Worm (Caenorhabditis elegans) whole organism, mixed stage, embryonic: ENCODE results near the gene sdz-38.

Experiments used
- ceh-39 ChIP-seq: fragments of 150-350 bp; optimal IDR thresholded peaks from 2 replicates; lab custom pipeline; 2014; ENCODE audit warnings: missing biosample characterization, missing genetic modification characterization
- drap-1 ChIP-seq: fragments of 200-800 bp; sonication (Bioruptor generic); optimal IDR thresholded peaks from 3 replicates; lab custom pipeline; 2018; ENCODE audit warnings: mild to moderate bottlenecking, missing genetic modification characterization, missing compliant biosample characterization
- ham-2 ChIP-seq: fragments of 200-800 bp; sonication (Bioruptor generic); optimal IDR thresholded peaks from 2 replicates; lab custom pipeline; 2018; ENCODE audit warnings: mild to moderate bottlenecking, missing genetic modification characterization, missing compliant biosample characterization
- lin-13 ChIP-seq: fragments of 150-350 bp; optimal IDR thresholded peaks from 2 replicates; lab custom pipeline; 2014; ENCODE audit warnings: missing biosample characterization, missing genetic modification characterization
- lsy-2 ChIP-seq: fragments of 150-350 bp; optimal IDR thresholded peaks from 2 replicates; lab custom pipeline; 2014; ENCODE audit warnings: missing biosample characterization, missing genetic modification characterization
- nhr-12 ChIP-seq: fragments of 150-350 bp; optimal IDR thresholded peaks from 2 replicates; lab custom pipeline; 2014; ENCODE audit warnings: missing biosample characterization, missing genetic modification characterization
- nhr-2 ChIP-seq: fragments of 150-350 bp; optimal IDR thresholded peaks from 2 replicates; lab custom pipeline; 2014; ENCODE audit warnings: missing biosample characterization, missing genetic modification characterization
- nhr-237 ChIP-seq: fragments of 150-350 bp; optimal IDR thresholded peaks from 2 replicates; lab custom pipeline; 2014; ENCODE audit warnings: missing biosample characterization, missing genetic modification characterization
- pha-4 ChIP-seq: fragments of 150-350 bp; optimal IDR thresholded peaks from 2 replicates; lab custom pipeline; 2018; ENCODE audit warnings: missing biosample characterization, missing genetic modification reagents, missing genetic modification characterization
- snpc-4 ChIP-seq: fragments of 150-350 bp; optimal IDR thresholded peaks from 2 replicates; lab custom pipeline; 2014; ENCODE audit warnings: missing biosample characterization, missing genetic modification characterization

DNA sequence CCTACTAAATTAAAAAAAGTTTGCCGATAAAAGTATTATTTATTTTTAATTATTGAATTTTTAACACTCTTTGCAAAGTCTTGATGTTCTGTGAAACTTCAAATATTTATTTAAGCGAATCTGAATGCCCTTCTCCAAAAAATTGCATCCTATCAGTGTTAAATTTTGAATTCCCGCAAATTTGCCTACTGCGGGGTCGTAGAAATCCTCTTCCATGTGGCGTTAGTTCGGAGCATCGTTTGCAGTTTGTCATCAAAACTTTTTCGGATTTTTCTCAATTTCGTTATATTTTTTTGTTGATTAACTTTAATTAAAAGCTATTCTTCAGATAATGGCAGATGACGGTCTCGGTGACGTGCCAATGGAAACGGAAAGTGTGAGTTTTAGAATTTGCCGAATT is 41.2 kb downstream of the sdz-38 start, which contains the start of gene ufd-3:
- TF ChIP-seq nhr-12 (tag; lab: Kevin White, UChicago) (no peak), snpc-4 (tag; lab: Kevin White, UChicago) (no peak), pha-4 (tag; lab: Kevin White, UChicago) (peak; percentile 82), nhr-2 (tag; lab: Kevin White, UChicago) (no peak), nhr-237 (tag; lab: Kevin White, UChicago) (peak; percentile 76), ham-2 (GFP tag; lab: Kevin White, UChicago) (no peak), ceh-39 (tag; lab: Kevin White, UChicago) (no peak), lin-13 (tag; lab: Kevin White, UChicago) (peak; percentile 81), lsy-2 (tag; lab: Kevin White, UChicago) (peak; percentile 81), drap-1 (GFP tag; lab: Kevin White, UChicago) (peak; percentile 34)
